Fruit fly (Drosophila melanogaster) whole organism, embryonic: ENCODE data around the gene CG17780.

ENCODE experiments used
- Abd-B ChIP-seq: fragments of 200-800 bp; sonication (Bioruptor generic); optimal IDR thresholded peaks from 2 replicates; lab custom pipeline; 2018; ENCODE audit warnings: missing biosample characterization, mild to moderate bottlenecking, missing genetic modification characterization, moderate library complexity
- BEAF-32 ChIP-seq: fragments of 200-800 bp; sonication (Bioruptor generic); optimal IDR thresholded peaks from 3 replicates; lab custom pipeline; 2017; ENCODE audit warnings: missing biosample characterization, missing genetic modification characterization, mild to moderate bottlenecking, moderate library complexity, missing genetic modification reagents
- BtbVII ChIP-seq: fragments of 200-800 bp; sonication (Bioruptor generic); optimal IDR thresholded peaks from 3 replicates; lab custom pipeline; 2017; ENCODE audit warnings: missing biosample characterization, mild to moderate bottlenecking, missing genetic modification characterization
- CG10366 ChIP-seq: fragments of 200-800 bp; sonication (Bioruptor generic); IDR thresholded peaks from 2 replicates; pipeline ENCODE4 v1.3.6; 2022; ENCODE audit warnings: missing biosample characterization, missing genetic modification characterization
- CG11560 ChIP-seq: fragments of 200-800 bp; sonication (Bioruptor generic); IDR thresholded peaks from 3 replicates; pipeline ENCODE4 v1.3.6; 2022; ENCODE audit warnings: missing biosample characterization, missing genetic modification characterization
- CG12236 ChIP-seq: fragments of 200-800 bp; sonication (Bioruptor generic); optimal IDR thresholded peaks from 2 replicates; lab custom pipeline; 2016; ENCODE audit warnings: missing biosample characterization, missing genetic modification characterization
- CG12659 ChIP-seq: fragments of 200-800 bp; sonication (Bioruptor generic); optimal IDR thresholded peaks from 3 replicates; lab custom pipeline; 2017; ENCODE audit warnings: mild to moderate bottlenecking, missing biosample characterization, missing genetic modification reagents, missing genetic modification characterization
- CG13424 ChIP-seq: fragments of 200-800 bp; sonication (Bioruptor generic); optimal IDR thresholded peaks from 2 replicates; lab custom pipeline; 2019; ENCODE audit warnings: missing biosample characterization, mild to moderate bottlenecking, missing genetic modification characterization, moderate library complexity
- CG16813 ChIP-seq: fragments of 200-800 bp; sonication (Bioruptor generic); IDR thresholded peaks from 3 replicates; pipeline ENCODE4 v1.3.6; 2022; ENCODE audit warnings: missing biosample characterization, missing genetic modification characterization; ENCODE audit not compliant: partially characterized antibody
- CG17186 ChIP-seq: fragments of 200-800 bp; sonication (Bioruptor generic); optimal IDR thresholded peaks from 3 replicates; lab custom pipeline; 2017; ENCODE audit warnings: missing biosample characterization, missing genetic modification reagents, missing genetic modification characterization
- CG2116 ChIP-seq: fragments of 200-800 bp; sonication (Bioruptor generic); optimal IDR thresholded peaks from 3 replicates; lab custom pipeline; 2018; ENCODE audit warnings: missing biosample characterization, mild to moderate bottlenecking, missing genetic modification characterization
- CG30403 ChIP-seq: fragments of 200-800 bp; sonication (Bioruptor generic); optimal IDR thresholded peaks from 3 replicates; lab custom pipeline; 2016; ENCODE audit warnings: missing biosample characterization, missing genetic modification characterization
- CG34376 ChIP-seq: fragments of 200-800 bp; sonication (Bioruptor generic); optimal IDR thresholded peaks from 2 replicates; lab custom pipeline; 2018; ENCODE audit warnings: missing biosample characterization, mild to moderate bottlenecking, missing genetic modification characterization
- CG8924 ChIP-seq: fragments of 200-800 bp; optimal IDR thresholded peaks from 3 replicates; lab custom pipeline; 2019; ENCODE audit warnings: missing biosample characterization, mild to moderate bottlenecking, missing genetic modification characterization, moderate library complexity
- CG9797 ChIP-seq: fragments of 200-800 bp; sonication (Bioruptor generic); optimal IDR thresholded peaks from 3 replicates; lab custom pipeline; 2018; ENCODE audit warnings: missing biosample characterization, mild to moderate bottlenecking, missing genetic modification characterization
- CHES-1-like ChIP-seq: fragments of 200-800 bp; sonication (Bioruptor generic); optimal IDR thresholded peaks from 2 replicates; lab custom pipeline; 2016; ENCODE audit warnings: missing biosample characterization, missing genetic modification characterization
- CTCF ChIP-seq: fragments of 200-800 bp; sonication (Bioruptor generic); optimal IDR thresholded peaks from 2 replicates; lab custom pipeline; 2017; ENCODE audit warnings: missing biosample characterization, mild to moderate bottlenecking, missing genetic modification characterization, moderate library complexity
- Dip3 ChIP-seq: fragments of 200-800 bp; sonication (Bioruptor generic); optimal IDR thresholded peaks from 3 replicates; lab custom pipeline; 2016; ENCODE audit warnings: missing biosample characterization, missing genetic modification characterization
- Dll ChIP-seq: fragments of 200-800 bp; sonication (Bioruptor generic); IDR thresholded peaks from 4 replicates; pipeline ENCODE4 v1.3.6; 2022; ENCODE audit warnings: missing biosample characterization, missing genetic modification characterization; ENCODE audit not compliant: partially characterized antibody
- Dp ChIP-seq: fragments of 200-800 bp; sonication (Bioruptor generic); optimal IDR thresholded peaks from 2 replicates; lab custom pipeline; 2018; ENCODE audit warnings: missing biosample characterization, mild to moderate bottlenecking, missing genetic modification characterization, moderate library complexity
- E2f2 ChIP-seq: fragments of 200-800 bp; sonication (Bioruptor generic); IDR thresholded peaks from 2 replicates; pipeline ENCODE4 v1.3.6; 2022; ENCODE audit warnings: missing biosample characterization, missing genetic modification characterization
- Ets65A ChIP-seq: fragments of 200-800 bp; sonication (Bioruptor generic); peaks from one replicate; lab custom pipeline; 2016; ENCODE audit warnings: missing biosample characterization, missing genetic modification characterization
- Fer1 ChIP-seq: fragments of 200-800 bp; sonication (Bioruptor generic); optimal IDR thresholded peaks from 2 replicates; lab custom pipeline; 2017; ENCODE audit warnings: missing biosample characterization, mild to moderate bottlenecking, missing genetic modification characterization
- Hsf ChIP-seq: fragments of 200-800 bp; sonication (Bioruptor generic); optimal IDR thresholded peaks from 3 replicates; lab custom pipeline; 2016; ENCODE audit warnings: missing biosample characterization, missing genetic modification characterization
- Lhr ChIP-seq: fragments of 200-800 bp; sonication (Bioruptor generic); optimal IDR thresholded peaks from 3 replicates; lab custom pipeline; 2017; ENCODE audit warnings: mild to moderate bottlenecking, missing biosample characterization, missing genetic modification reagents, missing genetic modification characterization
- MBD-R2 ChIP-seq: fragments of 200-800 bp; sonication (Bioruptor generic); IDR thresholded peaks from 2 replicates; pipeline ENCODE4 v1.3.6; 2022; ENCODE audit warnings: missing biosample characterization, missing genetic modification characterization
- MESR4 ChIP-seq: fragments of 200-800 bp; sonication (Bioruptor generic); optimal IDR thresholded peaks from 2 replicates; lab custom pipeline; 2018; ENCODE audit warnings: missing biosample characterization, mild to moderate bottlenecking, missing genetic modification characterization, moderate library complexity
- Med ChIP-seq: fragments of 200-800 bp; sonication (Bioruptor generic); peaks from one replicate; lab custom pipeline; 2016; ENCODE audit warnings: missing biosample characterization, missing genetic modification characterization, mild to moderate bottlenecking, inconsistent platforms, moderate library complexity
- Myb ChIP-seq: fragments of 200-800 bp; sonication (Bioruptor generic); optimal IDR thresholded peaks from 2 replicates; lab custom pipeline; 2016; ENCODE audit warnings: missing biosample characterization, missing genetic modification characterization
- Opbp ChIP-seq: fragments of 200-800 bp; sonication (Bioruptor generic); IDR thresholded peaks from 3 replicates; pipeline ENCODE4 v1.3.6; 2022; ENCODE audit warnings: missing biosample characterization, missing genetic modification characterization; ENCODE audit not compliant: partially characterized antibody
- Rfx ChIP-seq: fragments of 200-800 bp; sonication (Bioruptor generic); IDR thresholded peaks from 2 replicates; pipeline ENCODE4 v1.3.6; 2022; ENCODE audit warnings: missing biosample characterization, missing genetic modification characterization
- Scr ChIP-seq: fragments of 200-800 bp; sonication (Bioruptor generic); IDR thresholded peaks from 2 replicates; pipeline ENCODE4 v1.3.6; 2022; ENCODE audit warnings: missing biosample characterization, missing genetic modification characterization; ENCODE audit not compliant: partially characterized antibody
- YL-1 ChIP-seq: fragments of 200-800 bp; sonication (Bioruptor generic); optimal IDR thresholded peaks from 3 replicates; lab custom pipeline; 2017; ENCODE audit warnings: missing biosample characterization, mild to moderate bottlenecking, missing genetic modification characterization
- ac ChIP-seq: fragments of 200-800 bp; sonication (Bioruptor generic); optimal IDR thresholded peaks from 3 replicates; lab custom pipeline; 2017; ENCODE audit warnings: missing biosample characterization, mild to moderate bottlenecking, missing genetic modification characterization
- ap ChIP-seq: fragments of 200-800 bp; sonication (Bioruptor generic); IDR thresholded peaks from 2 replicates; pipeline ENCODE4 v1.3.6; 2022; ENCODE audit warnings: missing biosample characterization, missing genetic modification characterization
- ash1 ChIP-seq: fragments of 200-800 bp; sonication (Bioruptor generic); optimal IDR thresholded peaks from 2 replicates; lab custom pipeline; 2018; ENCODE audit warnings: missing biosample characterization, mild to moderate bottlenecking, missing genetic modification characterization
- ci ChIP-seq: fragments of 200-800 bp; sonication (Bioruptor generic); IDR thresholded peaks from 3 replicates; pipeline ENCODE4 v1.3.6; 2022; ENCODE audit warnings: missing biosample characterization, missing genetic modification characterization
- dysf ChIP-seq: fragments of 200-800 bp; sonication (Bioruptor generic); IDR thresholded peaks from 3 replicates; pipeline ENCODE4 v1.3.6; 2022; ENCODE audit warnings: missing biosample characterization, missing genetic modification characterization
- gfzf ChIP-seq: fragments of 200-800 bp; sonication (Bioruptor generic); optimal IDR thresholded peaks from 2 replicates; lab custom pipeline; 2016; ENCODE audit warnings: missing biosample characterization, mild to moderate bottlenecking, missing genetic modification characterization, moderate library complexity
- ham ChIP-seq: fragments of 200-800 bp; sonication (Bioruptor generic); IDR thresholded peaks from 2 replicates; pipeline ENCODE4 v1.3.6; 2022; ENCODE audit warnings: missing biosample characterization, missing genetic modification characterization
- her ChIP-seq: fragments of 200-800 bp; sonication (Bioruptor generic); optimal IDR thresholded peaks from 2 replicates; lab custom pipeline; 2016; ENCODE audit warnings: missing biosample characterization, missing genetic modification characterization
- knrl ChIP-seq: fragments of 200-800 bp; sonication (Bioruptor generic); IDR thresholded peaks from 3 replicates; pipeline ENCODE4 v1.3.6; 2022; ENCODE audit warnings: missing biosample characterization, missing genetic modification characterization; ENCODE audit not compliant: partially characterized antibody
- nmo ChIP-seq: fragments of 200-800 bp; sonication (Bioruptor generic); optimal IDR thresholded peaks from 2 replicates; lab custom pipeline; 2018; ENCODE audit warnings: missing biosample characterization, mild to moderate bottlenecking, missing genetic modification characterization, moderate library complexity
- pho ChIP-seq: fragments of 200-800 bp; sonication (Bioruptor generic); optimal IDR thresholded peaks from 2 replicates; lab custom pipeline; 2016; ENCODE audit warnings: missing biosample characterization, missing genetic modification characterization
- pita ChIP-seq: fragments of 200-800 bp; sonication (Bioruptor generic); optimal IDR thresholded peaks from 2 replicates; lab custom pipeline; 2017; ENCODE audit warnings: missing biosample characterization, mild to moderate bottlenecking, missing genetic modification characterization
- pzg ChIP-seq: fragments of 200-800 bp; sonication (Bioruptor generic); optimal IDR thresholded peaks from 3 replicates; lab custom pipeline; 2018; ENCODE audit warnings: missing biosample characterization, mild to moderate bottlenecking, missing genetic modification characterization, moderate library complexity
- sr ChIP-seq: fragments of 200-800 bp; sonication (Bioruptor generic); IDR thresholded peaks from 3 replicates; pipeline ENCODE4 v1.3.6; 2022; ENCODE audit warnings: missing biosample characterization, missing genetic modification characterization
- stwl ChIP-seq: fragments of 200-800 bp; sonication (Bioruptor generic); optimal IDR thresholded peaks from 3 replicates; lab custom pipeline; 2018; ENCODE audit warnings: missing biosample characterization, mild to moderate bottlenecking, missing genetic modification characterization, moderate library complexity
- trem ChIP-seq: fragments of 200-800 bp; optimal IDR thresholded peaks from 3 replicates; lab custom pipeline; 2019; ENCODE audit warnings: missing biosample characterization, mild to moderate bottlenecking, missing genetic modification characterization, moderate library complexity
- vvl ChIP-seq: fragments of 200-800 bp; sonication (Bioruptor generic); IDR thresholded peaks from 2 replicates; pipeline ENCODE4 v1.3.6; 2022; ENCODE audit warnings: missing biosample characterization, missing genetic modification characterization
- zf30C ChIP-seq: fragments of 200-800 bp; sonication (Bioruptor generic); optimal IDR thresholded peaks from 3 replicates; lab custom pipeline; 2018; ENCODE audit warnings: missing biosample characterization, mild to moderate bottlenecking, missing genetic modification characterization

The CG17780 gene

dm6 chr3R:24359957-24360356 lies 24.9 kb downstream of the CG17780 start, which contains the start of gene CG18528:
TSS of gene CG18528 (minus strand) at chr3R:24360144.
- TF ChIP-seq CG17186 (GFP tag; lab: Kevin White, UChicago) (peak; percentile 28), Scr (peak; percentile 31), ci (peak; percentile 33; the same call in 1 of the 3 replicates), CG30403 (GFP tag; lab: Kevin White, UChicago) (no peak), ap (no peak), Dip3 (GFP tag; lab: Kevin White, UChicago) (peak; percentile 53), CG10366 (GFP tag; lab: Robert Waterston, UW) (no peak), gfzf (GFP tag; lab: Kevin White, UChicago) (peak; percentile 96), Ets65A (GFP tag; lab: Kevin White, UChicago) (peak; percentile 85), Fer1 (no peak), stwl (tag; lab: Kevin White, UChicago) (peak; percentile 73), CHES-1-like (GFP tag; lab: Kevin White, UChicago) (peak; percentile 39), CG8924 (tag; lab: Kevin White, UChicago) (peak; percentile 24), ac (GFP tag; lab: Kevin White, UChicago) (no peak), vvl (GFP tag; lab: Robert Waterston, UW) (0 out of 2 replicates have a peak, but pooled peaks have one; percentile 10), nmo (GFP tag; lab: Kevin White, UChicago) (peak; percentile 43), Abd-B (GFP tag; lab: Kevin White, UChicago) (peak; percentile 82), YL-1 (GFP tag; lab: Kevin White, UChicago) (peak; percentile 15), CG12659 (peak; percentile 39), trem (tag; lab: Kevin White, UChicago) (peak; percentile 49), Dll (GFP tag; lab: Robert Waterston, UW) (peak; percentile 24; the same call in 1 of the 4 replicates), Rfx (GFP tag; lab: Robert Waterston, UW) (no peak), ash1 (GFP tag; lab: Kevin White, UChicago) (no peak), Med (GFP tag; lab: Kevin White, UChicago) (peak; percentile 86), Lhr (GFP tag; lab: Kevin White, UChicago) (peak; percentile 84), Myb (GFP tag; lab: Kevin White, UChicago) (peak; percentile 97), knrl (GFP tag; lab: Robert Waterston, UW) (peak; percentile 15; the same call in 1 of the 3 replicates), Dp (GFP tag; lab: Kevin White, UChicago) (peak; percentile 61), Hsf (GFP tag; lab: Kevin White, UChicago) (no peak), MESR4 (GFP tag; lab: Kevin White, UChicago) (peak; percentile 17), CG9797 (GFP tag; lab: Kevin White, UChicago) (peak; percentile 82), pzg (GFP tag; lab: Kevin White, UChicago) (peak; percentile 89), CTCF (peak; percentile 62), CG2116 (GFP tag; lab: Kevin White, UChicago) (peak; percentile 52), CG34376 (GFP tag; lab: Kevin White, UChicago) (no peak), CG16813 (GFP tag; lab: Robert Waterston, UW) (no peak), pita (GFP tag; lab: Kevin White, UChicago) (peak; percentile 87), sr (no peak), MBD-R2 (GFP tag; lab: Robert Waterston, UW) (peak; percentile 80), E2f2 (GFP tag; lab: Robert Waterston, UW) (peak; percentile 68), CG13424 (no peak), CG11560 (tag; lab: Robert Waterston, UW) (peak; percentile 54; the same call in 1 of the 3 replicates), BEAF-32 (GFP tag; lab: Kevin White, UChicago) (peak; percentile 59), BtbVII (no peak), zf30C (GFP tag; lab: Kevin White, UChicago) (no peak), pho (GFP tag; lab: Kevin White, UChicago) (peak; percentile 6), ham (no peak), dysf (0 out of 3 replicates have a peak, but pooled peaks have one; percentile 6), Opbp (GFP tag; lab: Robert Waterston, UW) (peak; percentile 34; the same call in 1 of the 3 replicates), CG12236 (GFP tag; lab: Kevin White, UChicago) (peak; percentile 3), her (GFP tag; lab: Kevin White, UChicago) (peak; percentile 82)
